Worm (Caenorhabditis elegans) whole organism, L4/young adult: Measurements from ENCODE around the gene F08D12.7.

ENCODE experiments used
- W03F9.2 ChIP-seq: fragments of 150-350 bp; optimal IDR thresholded peaks from 2 replicates; lab custom pipeline; 2014; ENCODE audit warnings: missing biosample characterization, missing genetic modification characterization
- dao-5 ChIP-seq: sonication (generic microtip); optimal IDR thresholded peaks from 2 replicates; lab custom pipeline; 2016; ENCODE audit warnings: missing genotype, missing genetic modification characterization, moderate library complexity, missing compliant biosample characterization
- him-1 ChIP-seq: sonication (generic microtip); optimal IDR thresholded peaks from 2 replicates; lab custom pipeline; 2016; ENCODE audit warnings: missing genotype, missing genetic modification reagents, missing genetic modification characterization, missing compliant biosample characterization

DNA sequence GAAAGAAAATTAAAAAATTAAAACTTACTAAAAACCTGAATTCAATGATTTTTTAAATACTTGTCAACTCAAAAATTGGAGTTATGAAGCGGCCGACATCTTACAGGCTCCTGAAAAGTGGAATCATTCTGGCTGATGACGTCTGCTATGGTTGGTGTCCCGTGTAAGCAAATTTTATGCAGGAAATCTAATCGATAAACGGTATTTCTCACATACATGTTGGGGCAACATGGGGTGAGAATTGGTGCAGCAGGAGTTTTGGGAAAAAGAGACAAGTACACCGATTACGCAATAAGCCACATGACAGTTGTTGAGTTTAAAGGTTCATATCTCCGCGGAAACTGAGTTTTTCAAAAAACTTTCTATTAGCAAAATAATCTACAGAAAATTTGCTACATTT, 46.5 kb upstream of the F08D12.7 start, which contains the start of gene K12H6.2:
- TF ChIP-seq W03F9.2 (tag; lab: Kevin White, UChicago) (no peak), him-1 (tag; lab: Kevin White, UChicago) (no peak), dao-5 (tag; lab: Kevin White, UChicago) (no peak)
